Worm (Caenorhabditis elegans) whole organism, midembryonic: ENCODE results near the gene C47E12.12.

Experiments
- T22C8.4 ChIP-seq: fragments of 200-800 bp; sonication (Bioruptor generic); IDR thresholded peaks from 2 replicates; pipeline ENCODE4 v1.3.6; 2022; ENCODE audit warnings: missing genetic modification characterization, missing compliant biosample characterization
- flt-1 ChIP-seq: fragments of 200-800 bp; sonication (Bioruptor generic); IDR thresholded peaks from 2 replicates; pipeline ENCODE4 v1.3.6; 2022; ENCODE audit warnings: missing genetic modification characterization, missing compliant biosample characterization
- klf-2 ChIP-seq: fragments of 200-800 bp; sonication (Bioruptor generic); conservative IDR thresholded peaks from 2 replicates; pipeline ENCODE4 v1.3.6; 2022; ENCODE audit warnings: missing genetic modification reagents, missing genetic modification characterization, missing compliant biosample characterization
- med-1 ChIP-seq: sonication (generic microtip); optimal IDR thresholded peaks from 2 replicates; lab custom pipeline; 2017; ENCODE audit warnings: missing genetic modification characterization, mild to moderate bottlenecking, missing compliant biosample characterization, antibody characterized with exemption, missing genetic modification reagents; ENCODE audit not compliant: insufficient read depth
- ref-1 ChIP-seq: fragments of 200-800 bp; sonication (Bioruptor generic); conservative IDR thresholded peaks from 2 replicates; pipeline ENCODE4 v1.3.6; 2022; ENCODE audit warnings: missing genetic modification reagents, missing genetic modification characterization, missing compliant biosample characterization
- tab-1 ChIP-seq: fragments of 200-800 bp; sonication (Bioruptor generic); IDR thresholded peaks from 2 replicates; pipeline ENCODE4 v1.3.6; 2022; ENCODE audit warnings: missing genetic modification characterization, missing compliant biosample characterization
- ztf-23 ChIP-seq: fragments of 200-800 bp; sonication (Bioruptor generic); IDR thresholded peaks from 2 replicates; pipeline ENCODE4 v1.3.6; 2022; ENCODE audit warnings: missing genetic modification reagents, missing genetic modification characterization, missing compliant biosample characterization
- ztf-29 ChIP-seq: fragments of 200-800 bp; sonication (Bioruptor generic); IDR thresholded peaks from 2 replicates; pipeline ENCODE4 v1.3.6; 2022; ENCODE audit warnings: missing genetic modification reagents, missing genetic modification characterization, missing compliant biosample characterization

- TF ChIP-seq klf-2, result no peak
- TF ChIP-seq ztf-23 (GFP tag; lab: Robert Waterston, UW), result no peak
- no peak for TF ChIP-seq tab-1 (GFP tag; lab: Robert Waterston, UW)
- TF ChIP-seq med-1 (GFP tag; lab: Kevin White, UChicago), result no peak
- no peak for TF ChIP-seq ref-1
- TF ChIP-seq ztf-29 (GFP tag; lab: Robert Waterston, UW), result no peak
- no peak for TF ChIP-seq flt-1 (GFP tag; lab: Robert Waterston, UW)
- TF ChIP-seq T22C8.4 (GFP tag; lab: Robert Waterston, UW), result no peak
These were observed 19.2 kb downstream of the C47E12.12 start, which contains the start of gene gon-1 for ce11 chrIV:9953333-9953732.
